Fruit fly (Drosophila melanogaster): ENCODE results near the gene mub.
A peak's percentile ranks its signal among the peaks of the same experiment; 100 is the strongest.

Gene mub

dm6 chr3L:21821780-21822179 lies 22.8 kb upstream of the mub start, which contains the start of gene CycH (continued):
- peak; percentile 32 for TF ChIP-seq Meics (GFP tag; optimal IDR thresholded peaks at IDR 0.05)
- peak; percentile 63 for TF ChIP-seq stwl (tag; optimal IDR thresholded peaks at IDR 0.05)
- TF ChIP-seq gfzf (GFP tag; optimal IDR thresholded peaks at IDR 0.05) = peak; percentile 79
- peak; percentile 28; the same call in 1 of the 2 replicates for TF ChIP-seq Drgx (GFP tag; IDR thresholded peaks at IDR 0.05)
- no peak for TF ChIP-seq odd (GFP tag; optimal IDR thresholded peaks at IDR 0.05)
- no peak for TF ChIP-seq Mrtf (GFP tag; IDR thresholded peaks at IDR 0.05)
- TF ChIP-seq Atf-2 (GFP tag; optimal IDR thresholded peaks at IDR 0.05) = no peak
- TF ChIP-seq CG17912 (GFP tag; optimal IDR thresholded peaks at IDR 0.05) = no peak
- peak; percentile 6 for TF ChIP-seq CG5245 (GFP tag; optimal IDR thresholded peaks at IDR 0.05)
- peak; percentile 13 for TF ChIP-seq CG11398 (GFP tag; optimal IDR thresholded peaks at IDR 0.05)
- no peak for TF ChIP-seq Opbp (GFP tag; IDR thresholded peaks at IDR 0.05; ENCODE audit: partially characterized antibody)
- TF ChIP-seq gce (GFP tag; IDR thresholded peaks at IDR 0.05) = no peak
- TF ChIP-seq Vsx1 (GFP tag; optimal IDR thresholded peaks at IDR 0.05) = no peak
- no peak for TF ChIP-seq tgo (GFP tag; IDR thresholded peaks at IDR 0.05)
- TF ChIP-seq CG3407 (GFP tag; optimal IDR thresholded peaks at IDR 0.05) = no peak
- TF ChIP-seq CG14965 (GFP tag; optimal IDR thresholded peaks at IDR 0.05; ENCODE audit: borderline replicate concordance) = no peak
- no peak for TF ChIP-seq CG10431 (GFP tag; optimal IDR thresholded peaks at IDR 0.05)
- no peak for TF ChIP-seq CG31224 (GFP tag; IDR thresholded peaks at IDR 0.05)
- no peak for TF ChIP-seq Sin3A (optimal IDR thresholded peaks at IDR 0.05)
- no peak for TF ChIP-seq dati (GFP tag; IDR thresholded peaks at IDR 0.05)
- no peak for TF ChIP-seq jing (GFP tag; optimal IDR thresholded peaks at IDR 0.05)
- TF ChIP-seq CG9817 (tag; optimal IDR thresholded peaks at IDR 0.05) = peak; percentile 36
- no peak for TF ChIP-seq Doc3 (GFP tag; IDR thresholded peaks at IDR 0.05; ENCODE audit: partially characterized antibody)
- no peak for TF ChIP-seq tap (tag; optimal IDR thresholded peaks at IDR 0.05)
- no peak for TF ChIP-seq trh (GFP tag; optimal IDR thresholded peaks at IDR 0.05)
- TF ChIP-seq H2.0 (GFP tag; IDR thresholded peaks at IDR 0.05) = no peak
- TF ChIP-seq Hr78 (GFP tag; optimal IDR thresholded peaks at IDR 0.05) = peak in 1 of 2 experiments; percentile 26
- no peak for TF ChIP-seq Sox100B (GFP tag; optimal IDR thresholded peaks at IDR 0.05)
- no peak for TF ChIP-seq nmo (GFP tag; optimal IDR thresholded peaks at IDR 0.05)
- TF ChIP-seq Hand (GFP tag; optimal IDR thresholded peaks at IDR 0.05) = no peak
- TF ChIP-seq CG1792 (GFP tag; optimal IDR thresholded peaks at IDR 0.05) = no peak
- no peak for TF ChIP-seq Tbp (GFP tag; optimal IDR thresholded peaks at IDR 0.05)
- TF ChIP-seq CG1603 (tag; optimal IDR thresholded peaks at IDR 0.05) = peak; percentile 71
- TF ChIP-seq CG6689 (GFP tag; IDR thresholded peaks at IDR 0.05) = 0 out of 2 replicates have a peak, but pooled peaks have one; percentile 19
- TF ChIP-seq slou (GFP tag; optimal IDR thresholded peaks at IDR 0.05) = no peak
- TF ChIP-seq CG14667 (GFP tag; IDR thresholded peaks at IDR 0.05) = no peak
- TF ChIP-seq wek (GFP tag; optimal IDR thresholded peaks at IDR 0.05) = peak; percentile 97
- TF ChIP-seq ap (GFP tag; IDR thresholded peaks at IDR 0.05) = no peak
- no peak for TF ChIP-seq CG1233 (GFP tag; optimal IDR thresholded peaks at IDR 0.05)
- no peak for TF ChIP-seq sna (GFP tag; IDR thresholded peaks at IDR 0.05; ENCODE audit: partially characterized antibody)
- TF ChIP-seq CG10209 (GFP tag; optimal IDR thresholded peaks at IDR 0.05) = no peak
- TF ChIP-seq CG11696 (GFP tag; IDR thresholded peaks at IDR 0.05) = no peak
- no peak for TF ChIP-seq al (GFP tag; IDR thresholded peaks at IDR 0.05)
- 0 out of 2 replicates have a peak, but pooled peaks have one; percentile 11 for TF ChIP-seq ato (GFP tag; IDR thresholded peaks at IDR 0.05; ENCODE audit: partially characterized antibody)
- TF ChIP-seq CG30431 (GFP tag; optimal IDR thresholded peaks at IDR 0.05) = no peak
- TF ChIP-seq CG12942 (GFP tag; optimal IDR thresholded peaks at IDR 0.05) = peak; percentile 14
- TF ChIP-seq CG6254 (GFP tag; optimal IDR thresholded peaks at IDR 0.05) = peak; percentile 76
- TF ChIP-seq seq (GFP tag; IDR thresholded peaks at IDR 0.05) = no peak
- TF ChIP-seq CG3726 (GFP tag; IDR thresholded peaks at IDR 0.05) = no peak
- peak; percentile 42 for TF ChIP-seq Hsf (GFP tag; optimal IDR thresholded peaks at IDR 0.05)
- TF ChIP-seq gsb (GFP tag; IDR thresholded peaks at IDR 0.05) = no peak
- TF ChIP-seq CTCF (GFP tag; optimal IDR thresholded peaks at IDR 0.05) = no peak

All from whole organism, embryonic.